Worm (Caenorhabditis elegans): ENCODE data around the gene T02B11.8.
"Not testable (repeated sequence)": the region's sequence is repeated elsewhere in the genome, so short reads cannot be mapped to it uniquely, and the experiment has no call there.

The T02B11.8 gene

ce11 chrV:838984-839471 is 39.4 kb downstream of the T02B11.8 start, which contains the start of the genes K09C6.7 and K09C6.10:
TSS of gene K09C6.7 (minus strand) at chrV:839084.
TSS of gene K09C6.10 (plus strand) at chrV:839421.
- TF ChIP-seq sdz-12 (GFP tag; optimal IDR thresholded peaks at IDR 0.05); daf-8 (GFP tag; IDR thresholded peaks at IDR 0.05); T20F7.1 (GFP tag; optimal IDR thresholded peaks at IDR 0.05): not testable (repeated sequence)

ce11 chrV:833368-833767 is 45.1 kb downstream of the T02B11.8 start, which contains the start of gene F41H8.1:
TSS of gene F41H8.1 (plus strand) at chrV:833668.
- TF ChIP-seq fkh-10 (GFP tag; optimal IDR thresholded peaks at IDR 0.05) (no peak), set-16 (GFP tag; IDR thresholded peaks at IDR 0.05) (no peak), nhr-6 (tag; optimal IDR thresholded peaks at IDR 0.05) (no peak), ceh-44 (GFP tag; IDR thresholded peaks at IDR 0.05) (no peak), lin-13 (GFP tag; optimal IDR thresholded peaks at IDR 0.05) (no peak), daf-8 (GFP tag; IDR thresholded peaks at IDR 0.05) (no peak), dmd-8 (GFP tag; IDR thresholded peaks at IDR 0.05) (no peak), ceh-20 (GFP tag; IDR thresholded peaks at IDR 0.05) (no peak), egl-43 (GFP tag; IDR thresholded peaks at IDR 0.05) (no peak), dve-1 (tag; optimal IDR thresholded peaks at IDR 0.05; ENCODE audit: insufficient read depth) (no peak), nhr-76 (tag; optimal IDR thresholded peaks at IDR 0.05) (no peak), nhr-111 (GFP tag; optimal IDR thresholded peaks at IDR 0.05) (no peak), sdz-12 (GFP tag; optimal IDR thresholded peaks at IDR 0.05) (no peak), egl-27 (tag; optimal IDR thresholded peaks at IDR 0.05) (no peak), nhr-102 (tag; optimal IDR thresholded peaks at IDR 0.05) (no peak), madf-9 (GFP tag; conservative IDR thresholded peaks at IDR 0.05) (no peak), hmg-1.1 (GFP tag; IDR thresholded peaks at IDR 0.05) (no peak)
